Worm (Caenorhabditis elegans) whole organism, L4/young adult: Measurements from ENCODE around the gene ben-1.

ENCODE experiments used
- dao-5 ChIP-seq: sonication (generic microtip); optimal IDR thresholded peaks from 2 replicates; lab custom pipeline; 2016; ENCODE audit warnings: missing genotype, missing genetic modification characterization, moderate library complexity, missing compliant biosample characterization
- him-1 ChIP-seq: sonication (generic microtip); optimal IDR thresholded peaks from 2 replicates; lab custom pipeline; 2016; ENCODE audit warnings: missing genotype, missing genetic modification reagents, missing genetic modification characterization, missing compliant biosample characterization

DNA sequence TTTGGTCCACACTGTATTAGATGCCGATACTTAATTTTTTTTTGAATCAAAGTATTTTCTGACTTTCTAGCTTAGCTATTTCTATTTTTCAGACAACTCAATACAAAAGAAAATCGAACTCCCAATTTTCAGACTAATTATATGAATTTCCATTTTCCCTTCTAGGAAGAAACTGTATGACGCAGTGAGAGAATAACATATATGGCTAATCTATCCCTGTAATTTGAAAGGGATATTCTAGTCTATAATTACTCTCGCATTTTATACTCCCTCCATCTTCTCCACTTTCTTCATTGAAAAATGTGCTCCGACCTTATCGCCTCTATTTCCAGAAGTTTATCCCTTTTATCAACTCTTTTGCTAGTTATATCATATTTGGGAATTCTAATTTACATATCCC, 11.9 kb upstream of the ben-1 start, which contains the start of gene C54C6.4:
- TF ChIP-seq dao-5 = no peak
- TF ChIP-seq him-1 = no peak
